Fruit fly (Drosophila melanogaster) whole organism, embryonic: ENCODE data around the gene CG43610.
A peak's percentile ranks its signal among the peaks of the same experiment; 100 is the strongest.

Experiments
- Awh ChIP-seq: fragments of 200-800 bp; sonication (Bioruptor generic); IDR thresholded peaks from 2 replicates; pipeline ENCODE4, ENCODE4 v1.3.6; 2022; ENCODE audit warnings: missing biosample characterization, missing genetic modification characterization
- CG14710 ChIP-seq: fragments of 200-800 bp; sonication (Bioruptor generic); optimal IDR thresholded peaks from 3 replicates; lab custom pipeline; 2019; ENCODE audit warnings: missing biosample characterization, mild to moderate bottlenecking, missing genetic modification characterization, moderate library complexity
- CG3065 ChIP-seq: fragments of 200-800 bp; sonication (Bioruptor generic); optimal IDR thresholded peaks from 2 replicates; lab custom pipeline; 2016; ENCODE audit warnings: missing biosample characterization, missing genetic modification characterization
- CG3281 ChIP-seq: fragments of 200-800 bp; sonication (Bioruptor generic); optimal IDR thresholded peaks from 3 replicates; lab custom pipeline; 2017; ENCODE audit warnings: missing biosample characterization, mild to moderate bottlenecking, missing genetic modification characterization
- CG3407 ChIP-seq: fragments of 200-800 bp; sonication (Bioruptor generic); optimal IDR thresholded peaks from 2 replicates; lab custom pipeline; 2018; ENCODE audit warnings: missing biosample characterization, mild to moderate bottlenecking, missing genetic modification characterization
- Oaz ChIP-seq: fragments of 200-800 bp; sonication (Bioruptor generic); IDR thresholded peaks from 2 replicates; pipeline ENCODE4 v1.3.6; 2022; ENCODE audit warnings: missing biosample characterization, missing genetic modification characterization
- pzg ChIP-seq: fragments of 200-800 bp; sonication (Bioruptor generic); optimal IDR thresholded peaks from 3 replicates; lab custom pipeline; 2018; ENCODE audit warnings: missing biosample characterization, mild to moderate bottlenecking, missing genetic modification characterization, moderate library complexity

- TF ChIP-seq pzg (GFP tag; lab: Kevin White, UChicago), result no peak
- no peak for TF ChIP-seq Awh (GFP tag; lab: Robert Waterston, UW)
- peak; percentile 47 for TF ChIP-seq CG3281 (GFP tag; lab: Kevin White, UChicago)
- no peak for TF ChIP-seq Oaz
- no peak for TF ChIP-seq CG3065 (GFP tag; lab: Kevin White, UChicago)
- TF ChIP-seq CG14710 (tag; lab: Kevin White, UChicago), result peak; percentile 79
- peak; percentile 12 for TF ChIP-seq CG3407 (GFP tag; lab: Kevin White, UChicago)
Measured at dm6 chr2L:6830264-6830729, 31.3 kb downstream of the CG43610 start.
